Worm (Caenorhabditis elegans): ENCODE data around the gene Y73F4A.3.

DNA sequence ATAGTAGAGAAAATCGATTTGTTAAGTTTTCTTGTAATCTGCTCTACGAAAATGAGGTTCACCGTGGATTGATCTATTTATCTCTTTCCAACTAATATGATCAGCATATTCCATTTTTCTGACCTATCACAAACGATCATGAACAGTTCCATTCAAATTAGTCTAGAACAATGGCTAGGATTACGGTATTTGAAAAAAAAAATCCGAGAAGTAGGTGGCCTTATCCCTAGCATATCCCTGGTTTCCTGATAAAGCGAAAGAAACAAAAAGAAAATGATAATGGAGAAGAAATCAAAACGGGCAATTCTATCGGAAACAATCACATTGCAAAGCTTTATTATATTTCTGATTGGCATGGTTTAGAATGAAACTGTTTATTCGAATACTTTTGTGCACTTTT, 47.5 kb downstream of the Y73F4A.3 start, which contains the start of gene mltn-12:
- TF ChIP-seq cog-1 (tag; optimal IDR thresholded peaks at IDR 0.05) = no peak
- TF ChIP-seq T22C8.4 (GFP tag; IDR thresholded peaks at IDR 0.05) = no peak
- no peak for TF ChIP-seq klf-2 (GFP tag; conservative IDR thresholded peaks at IDR 0.05)
- TF ChIP-seq med-1 (GFP tag; optimal IDR thresholded peaks at IDR 0.05; ENCODE audit: insufficient read depth) = no peak
- TF ChIP-seq tab-1 (GFP tag; IDR thresholded peaks at IDR 0.05) = no peak
- no peak for TF ChIP-seq ztf-23 (GFP tag; IDR thresholded peaks at IDR 0.05)
- no peak for TF ChIP-seq flt-1 (GFP tag; IDR thresholded peaks at IDR 0.05)
- no peak for TF ChIP-seq ref-1 (GFP tag; conservative IDR thresholded peaks at IDR 0.05)

Measured in whole organism, midembryonic.